Fruit fly (Drosophila melanogaster): ENCODE measurements around the gene sds22.

The sds22 gene

dm6 chr3R:17401289-17401752, 9.9 kb downstream of the sds22 start:
- TF ChIP-seq CG30403 (GFP tag; optimal IDR thresholded peaks at IDR 0.05): peak; percentile 65
- no peak for TF ChIP-seq nau (GFP tag; optimal IDR thresholded peaks at IDR 0.05)
- TF ChIP-seq ERR (GFP tag; optimal IDR thresholded peaks at IDR 0.05): peak; percentile 15
- TF ChIP-seq eve (GFP tag; optimal IDR thresholded peaks at IDR 0.05): no peak
- peak; percentile 13 for TF ChIP-seq schlank (tag; optimal IDR thresholded peaks at IDR 0.05)
- TF ChIP-seq lilli (GFP tag; optimal IDR thresholded peaks at IDR 0.05): peak; percentile 83
- peak; percentile 67 for TF ChIP-seq fu2 (GFP tag; optimal IDR thresholded peaks at IDR 0.05)
- no peak for TF ChIP-seq CG1792 (GFP tag; optimal IDR thresholded peaks at IDR 0.05)
- no peak for TF ChIP-seq Dad (GFP tag; optimal IDR thresholded peaks at IDR 0.05)
- peak; percentile 75 for TF ChIP-seq nerfin-2 (GFP tag; IDR thresholded peaks at IDR 0.05; ENCODE audit: partially characterized antibody)
- TF ChIP-seq gt (GFP tag; IDR thresholded peaks at IDR 0.05): no peak
- TF ChIP-seq C15 (GFP tag; IDR thresholded peaks at IDR 0.05): no peak
- peak; percentile 48 for TF ChIP-seq chn (GFP tag; optimal IDR thresholded peaks at IDR 0.05)
- TF ChIP-seq CG9215 (GFP tag; IDR thresholded peaks at IDR 0.05): no peak; the same call in 1 of the 2 replicates
- TF ChIP-seq CG2120 (GFP tag; optimal IDR thresholded peaks at IDR 0.05): peak; percentile 86
- no peak for TF ChIP-seq CG33557 (GFP tag; optimal IDR thresholded peaks at IDR 0.05)
- no peak for TF ChIP-seq wor (GFP tag; IDR thresholded peaks at IDR 0.05)
- TF ChIP-seq vfl (GFP tag; optimal IDR thresholded peaks at IDR 0.05): peak; percentile 54
- no peak for TF ChIP-seq peb (GFP tag; IDR thresholded peaks at IDR 0.05)
- no peak for TF ChIP-seq CG4707 (GFP tag; optimal IDR thresholded peaks at IDR 0.05)
- no peak for TF ChIP-seq Abd-B (GFP tag; optimal IDR thresholded peaks at IDR 0.05)
- no peak for TF ChIP-seq CG6765 (GFP tag; optimal IDR thresholded peaks at IDR 0.05)
- peak; percentile 42 for TF ChIP-seq jumu (GFP tag; optimal IDR thresholded peaks at IDR 0.05)
- TF ChIP-seq Scr (GFP tag; IDR thresholded peaks at IDR 0.05; ENCODE audit: partially characterized antibody): peak; percentile 84
- no peak for TF ChIP-seq Adf1 (GFP tag; IDR thresholded peaks at IDR 0.05)
- no peak for TF ChIP-seq CG11085 (GFP tag; IDR thresholded peaks at IDR 0.05)
- TF ChIP-seq CG2129 (GFP tag; IDR thresholded peaks at IDR 0.05; ENCODE audit: partially characterized antibody): 0 out of 2 replicates have a peak, but pooled peaks have one; percentile 19
- no peak for TF ChIP-seq CG10565 (GFP tag; optimal IDR thresholded peaks at IDR 0.05)
- no peak for TF ChIP-seq HHEX (GFP tag; optimal IDR thresholded peaks at IDR 0.05)
- peak; percentile 66 for TF ChIP-seq CG8924 (tag; optimal IDR thresholded peaks at IDR 0.05)
- TF ChIP-seq pho (GFP tag; optimal IDR thresholded peaks at IDR 0.05): peak; percentile 71
- TF ChIP-seq zfh2 (GFP tag; optimal IDR thresholded peaks at IDR 0.05): peak; percentile 66
- TF ChIP-seq CG17568 (GFP tag; optimal IDR thresholded peaks at IDR 0.05): no peak
- TF ChIP-seq pros (GFP tag; optimal IDR thresholded peaks at IDR 0.05): no peak
- no peak for TF ChIP-seq CG10321 (GFP tag; IDR thresholded peaks at IDR 0.05)
- TF ChIP-seq CG14441 (GFP tag; IDR thresholded peaks at IDR 0.05): peak; percentile 50
- no peak for TF ChIP-seq h (optimal IDR thresholded peaks at IDR 0.05)
- TF ChIP-seq CG15269 (tag; optimal IDR thresholded peaks at IDR 0.05): peak; percentile 49
- TF ChIP-seq Sry-β (GFP tag; optimal IDR thresholded peaks at IDR 0.05): no peak
- no peak for TF ChIP-seq CG3065 (GFP tag; optimal IDR thresholded peaks at IDR 0.05)
- TF ChIP-seq so (GFP tag; IDR thresholded peaks at IDR 0.05): peak; percentile 51; the same call in 2 of the 3 replicates
- TF ChIP-seq Mrtf (GFP tag; IDR thresholded peaks at IDR 0.05): no peak
- TF ChIP-seq p53 (GFP tag; optimal IDR thresholded peaks at IDR 0.05): no peak
- TF ChIP-seq CG14014 (GFP tag; IDR thresholded peaks at IDR 0.05): no peak
- no peak for TF ChIP-seq CG10462 (GFP tag; optimal IDR thresholded peaks at IDR 0.05)
- TF ChIP-seq CG11696 (GFP tag; IDR thresholded peaks at IDR 0.05): no peak
- peak; percentile 11; the same call in 1 of the 3 replicates for TF ChIP-seq CG14050 (GFP tag; IDR thresholded peaks at IDR 0.05)
- TF ChIP-seq scrt (GFP tag; optimal IDR thresholded peaks at IDR 0.05): peak; percentile 28
- TF ChIP-seq croc (GFP tag; conservative IDR thresholded peaks at IDR 0.05): no peak
- TF ChIP-seq lbe (GFP tag; optimal IDR thresholded peaks at IDR 0.05): peak; percentile 3
- TF ChIP-seq Hey (tag; optimal IDR thresholded peaks at IDR 0.05): no peak
- no peak for TF ChIP-seq CG12299 (tag; optimal IDR thresholded peaks at IDR 0.05)

All from whole organism, embryonic.